Worm (Caenorhabditis elegans) whole organism, L4 larva: ENCODE data around the gene dct-19.

Source experiments
- aha-1 ChIP-seq: fragments of 150-350 bp; peaks from one replicate; lab custom pipeline; 2014; ENCODE audit warnings: missing biosample characterization, missing genetic modification characterization
- ama-1 ChIP-seq: fragments of 150-350 bp; optimal IDR thresholded peaks from 2 replicates; lab custom pipeline; 2014; ENCODE audit warnings: inconsistent platforms, mixed read lengths
- fkh-10 ChIP-seq: fragments of 150-350 bp; optimal IDR thresholded peaks from 2 replicates; lab custom pipeline; 2014; ENCODE audit warnings: missing biosample characterization, missing genetic modification reagents, missing genetic modification characterization
- pha-4 ChIP-seq, 2 experiments: fragments of 150-350 bp in 1 of 2; fragments of 200-800 bp in 1 of 2; sonication (Bioruptor generic) in 1 of 2; IDR thresholded peaks in 1 of 2; optimal IDR thresholded peaks in 1 of 2; 2 replicates each; pipeline versions ENCODE4 v1.3.6 to Lab custom; 2014 to 2022; ENCODE audit warnings: missing genetic modification characterization in 2 of 2, missing genetic modification reagents in 2 of 2, missing biosample characterization in 1 of 2, missing compliant biosample characterization in 1 of 2
- skn-1 ChIP-seq: fragments of 150-350 bp; optimal IDR thresholded peaks from 2 replicates; lab custom pipeline; 2014; ENCODE audit warnings: missing biosample characterization, missing genetic modification characterization

DNA sequence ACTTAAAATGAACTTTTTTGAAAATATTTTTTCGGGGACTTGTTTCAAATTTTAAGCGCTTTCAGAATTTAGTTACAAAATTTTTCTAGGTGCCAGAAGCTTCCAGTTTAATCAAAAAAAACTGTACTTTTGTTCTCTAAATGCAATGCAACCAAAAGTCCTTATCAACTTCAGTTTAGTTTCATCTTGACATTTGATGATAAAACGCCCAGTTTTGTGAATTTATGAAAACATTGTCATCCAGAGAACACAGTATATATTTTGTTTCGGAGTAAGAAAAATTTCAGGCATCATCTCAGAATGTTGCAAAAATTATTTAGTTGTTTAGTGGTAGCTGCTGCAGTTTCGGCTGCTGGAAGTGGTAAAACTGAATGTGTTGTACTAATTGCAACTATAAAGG lies 15.0 kb downstream of the dct-19 start, which contains the start of gene F55G11.6:
- no peak for TF ChIP-seq aha-1 (tag; lab: Kevin White, UChicago)
- no peak for TF ChIP-seq fkh-10 (GFP tag; lab: Kevin White, UChicago)
- TF ChIP-seq skn-1 (tag; lab: Kevin White, UChicago), result no peak
- TF ChIP-seq pha-4 (GFP tag; IDR thresholded peaks at IDR 0.05; lab: Robert Waterston, UW), result no peak
- TF ChIP-seq pha-4 (tag; optimal IDR thresholded peaks at IDR 0.05; lab: Kevin White, UChicago), result no peak
- no peak for TF ChIP-seq ama-1 (lab: Kevin White, UChicago)
